Worm (Caenorhabditis elegans) whole organism, L2 larva: ENCODE measurements around the gene W08E12.4.
"Not testable (repeated sequence)": the region's sequence is repeated elsewhere in the genome, so short reads cannot be mapped to it uniquely, and the experiment has no call there.

Experiments
- F13H6.1 ChIP-seq: sonication (generic microtip); optimal IDR thresholded peaks from 2 replicates; lab custom pipeline; 2016; ENCODE audit warnings: missing genetic modification characterization, missing compliant biosample characterization
- R02D3.7 ChIP-seq: fragments of 150-350 bp; optimal IDR thresholded peaks from 2 replicates; lab custom pipeline; 2014; ENCODE audit warnings: missing biosample characterization, missing genetic modification characterization
- Y55F3AM.14 ChIP-seq: fragments of 200-800 bp; sonication (Bioruptor generic); optimal IDR thresholded peaks from 2 replicates; lab custom pipeline; 2018; ENCODE audit warnings: mild to moderate bottlenecking, missing genetic modification characterization, missing compliant biosample characterization
- ZK546.5 ChIP-seq: sonication (generic microtip); optimal IDR thresholded peaks from 2 replicates; lab custom pipeline; 2017; ENCODE audit warnings: missing biosample characterization, missing genetic modification characterization
- aly-2 ChIP-seq: fragments of 150-350 bp; optimal IDR thresholded peaks from 2 replicates; lab custom pipeline; 2014; ENCODE audit warnings: missing biosample characterization, missing genetic modification characterization
- ama-1 ChIP-seq: fragments of 150-350 bp; optimal IDR thresholded peaks from 2 replicates; lab custom pipeline; 2018; ENCODE audit warnings: inconsistent platforms
- blmp-1 ChIP-seq: sonication (generic microtip); optimal IDR thresholded peaks from 2 replicates; lab custom pipeline; 2017; ENCODE audit warnings: missing genetic modification characterization, mild to moderate bottlenecking, missing compliant biosample characterization, antibody characterized with exemption, moderate library complexity; ENCODE audit not compliant: insufficient read depth
- ceh-16 ChIP-seq: fragments of 150-350 bp; optimal IDR thresholded peaks from 2 replicates; lab custom pipeline; 2014; ENCODE audit warnings: missing biosample characterization, missing genetic modification characterization
- ceh-82 ChIP-seq: fragments of 150-350 bp; optimal IDR thresholded peaks from 2 replicates; lab custom pipeline; 2014; ENCODE audit warnings: missing biosample characterization, missing genetic modification characterization
- crh-2 ChIP-seq: sonication (generic microtip); optimal IDR thresholded peaks from 2 replicates; lab custom pipeline; 2017; ENCODE audit warnings: missing biosample characterization, missing genetic modification characterization
- egl-27 ChIP-seq: sonication (generic microtip); optimal IDR thresholded peaks from 3 replicates; lab custom pipeline; 2017; ENCODE audit warnings: missing biosample characterization, missing genetic modification reagents, missing genetic modification characterization
- elt-1 ChIP-seq: fragments of 150-350 bp; optimal IDR thresholded peaks from 2 replicates; lab custom pipeline; 2014; ENCODE audit warnings: missing biosample characterization, missing genetic modification characterization
- elt-3 ChIP-seq: sonication (generic microtip); optimal IDR thresholded peaks from 2 replicates; lab custom pipeline; 2017; ENCODE audit warnings: missing biosample characterization, missing genetic modification characterization
- fos-1 ChIP-seq: fragments of 150-350 bp; optimal IDR thresholded peaks from 2 replicates; lab custom pipeline; 2014; ENCODE audit warnings: missing biosample characterization, missing genetic modification characterization
- gmeb-1 ChIP-seq: fragments of 150-350 bp; optimal IDR thresholded peaks from 2 replicates; lab custom pipeline; 2014; ENCODE audit warnings: missing biosample characterization, missing genetic modification characterization
- lin-11 ChIP-seq: fragments of 150-350 bp; sonication (generic microtip); optimal IDR thresholded peaks from 2 replicates; lab custom pipeline; 2014; ENCODE audit warnings: missing biosample characterization, missing genetic modification characterization, inconsistent platforms, mixed read lengths
- lin-13 ChIP-seq: fragments of 150-350 bp; optimal IDR thresholded peaks from 2 replicates; lab custom pipeline; 2014; ENCODE audit warnings: missing biosample characterization, missing genetic modification reagents, missing genetic modification characterization
- lin-39 ChIP-seq: fragments of 150-350 bp; optimal IDR thresholded peaks from 2 replicates; lab custom pipeline; 2014; ENCODE audit warnings: missing biosample characterization, missing genetic modification reagents, missing genetic modification characterization
- mbf-1 ChIP-seq: sonication (generic microtip); optimal IDR thresholded peaks from 2 replicates; lab custom pipeline; 2017; ENCODE audit warnings: missing biosample characterization, missing genetic modification characterization
- mdl-1 ChIP-seq, 2 experiments: fragments of 150-350 bp in 1 of 2; sonication (generic microtip) in 1 of 2; optimal IDR thresholded peaks; 2 replicates each; lab custom pipeline; 2017; ENCODE audit warnings: missing biosample characterization in 2 of 2, missing genetic modification characterization in 2 of 2
- nhr-10 ChIP-seq: sonication (generic microtip); optimal IDR thresholded peaks from 2 replicates; lab custom pipeline; 2017; ENCODE audit warnings: missing biosample characterization, missing genetic modification characterization
- nhr-11 ChIP-seq: fragments of 150-350 bp; optimal IDR thresholded peaks from 2 replicates; lab custom pipeline; 2014; ENCODE audit warnings: missing biosample characterization, missing genetic modification characterization
- nhr-12 ChIP-seq: fragments of 150-350 bp; optimal IDR thresholded peaks from 2 replicates; lab custom pipeline; 2014; ENCODE audit warnings: missing biosample characterization, missing genetic modification characterization
- nhr-129 ChIP-seq: fragments of 150-350 bp; optimal IDR thresholded peaks from 2 replicates; lab custom pipeline; 2014; ENCODE audit warnings: missing biosample characterization, missing genetic modification characterization
- nhr-23 ChIP-seq: fragments of 150-350 bp; optimal IDR thresholded peaks from 2 replicates; lab custom pipeline; 2014; ENCODE audit warnings: missing biosample characterization, missing genetic modification reagents, missing genetic modification characterization
- nhr-237 ChIP-seq: fragments of 150-350 bp; optimal IDR thresholded peaks from 2 replicates; lab custom pipeline; 2014; ENCODE audit warnings: missing biosample characterization, missing genetic modification characterization
- nhr-25 ChIP-seq: fragments of 150-350 bp; sonication (generic microtip); optimal IDR thresholded peaks from 3 replicates; lab custom pipeline; 2014; ENCODE audit warnings: missing biosample characterization, missing genetic modification characterization
- peb-1 ChIP-seq: fragments of 150-350 bp; optimal IDR thresholded peaks from 2 replicates; lab custom pipeline; 2014; ENCODE audit warnings: missing biosample characterization, missing genetic modification characterization
- sem-4 ChIP-seq: fragments of 150-350 bp; optimal IDR thresholded peaks from 2 replicates; lab custom pipeline; 2014; ENCODE audit warnings: missing biosample characterization, missing genetic modification reagents, missing genetic modification characterization
- skn-1 ChIP-seq: sonication (generic microtip); optimal IDR thresholded peaks from 2 replicates; lab custom pipeline; 2017; ENCODE audit warnings: missing biosample characterization, missing genetic modification characterization
- sma-9 ChIP-seq, 2 experiments: fragments of 150-350 bp in 1 of 2; sonication (generic microtip) in 1 of 2; optimal IDR thresholded peaks; 2 replicates each; lab custom pipeline; 2014 to 2016; ENCODE audit warnings: missing genetic modification characterization in 2 of 2, mild to moderate bottlenecking in 1 of 2, missing biosample characterization in 1 of 2, missing compliant biosample characterization in 1 of 2, missing genetic modification reagents in 1 of 2, moderate library complexity in 1 of 2
- unc-39 ChIP-seq: fragments of 150-350 bp; optimal IDR thresholded peaks from 2 replicates; lab custom pipeline; 2014; ENCODE audit warnings: missing biosample characterization, missing genetic modification characterization
- unc-55 ChIP-seq: fragments of 150-350 bp; sonication (generic microtip); optimal IDR thresholded peaks from 3 replicates; lab custom pipeline; 2014; ENCODE audit warnings: missing biosample characterization, missing genetic modification reagents, missing genetic modification characterization
- unc-62 ChIP-seq: fragments of 150-350 bp; optimal IDR thresholded peaks from 2 replicates; lab custom pipeline; 2014; ENCODE audit warnings: missing biosample characterization, missing genetic modification reagents, missing genetic modification characterization
- zag-1 ChIP-seq: fragments of 150-350 bp; optimal IDR thresholded peaks from 2 replicates; lab custom pipeline; 2014; ENCODE audit warnings: missing biosample characterization, missing genetic modification characterization
- ztf-1 ChIP-seq: fragments of 200-800 bp; sonication (Bioruptor generic); conservative IDR thresholded peaks from 2 replicates; pipeline ENCODE4 v1.3.6; 2022; ENCODE audit warnings: missing genetic modification characterization, missing compliant biosample characterization
- ztf-11 ChIP-seq: sonication (generic microtip); optimal IDR thresholded peaks from 2 replicates; lab custom pipeline; 2017; ENCODE audit warnings: missing biosample characterization, missing genetic modification characterization
- ztf-4 ChIP-seq: fragments of 150-350 bp; optimal IDR thresholded peaks from 2 replicates; lab custom pipeline; 2014; ENCODE audit warnings: missing biosample characterization, missing genetic modification characterization

W08E12.4 gene

DNA sequence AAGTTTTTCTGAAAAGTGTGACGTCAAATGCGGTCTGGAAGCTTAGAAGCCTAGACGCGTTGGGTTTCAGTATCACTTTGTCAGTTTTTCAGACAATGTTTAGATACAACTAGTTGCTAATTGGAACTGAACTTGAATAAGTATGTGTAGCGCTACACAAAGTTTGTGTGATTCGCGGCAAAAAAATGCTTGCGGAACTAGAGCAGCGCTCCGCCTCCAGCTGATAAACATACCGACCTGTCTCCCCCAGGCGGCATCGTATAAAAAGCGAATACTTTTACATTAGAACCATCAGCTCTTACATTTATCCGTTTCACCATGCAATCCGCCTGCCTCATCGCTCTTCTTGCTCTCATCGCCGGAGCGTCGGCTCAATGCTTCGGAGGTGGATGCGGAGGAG lies 1.5 kb downstream of the W08E12.4 start, which contains the start of gene idpp-12:
Gene idpp-12, plus strand, starts transcription at position 301 of the 400 bp plus-strand sequence.
- not testable (repeated sequence) for TF ChIP-seq lin-39, elt-1, ztf-4 (tag; lab: Kevin White, UChicago)

DNA sequence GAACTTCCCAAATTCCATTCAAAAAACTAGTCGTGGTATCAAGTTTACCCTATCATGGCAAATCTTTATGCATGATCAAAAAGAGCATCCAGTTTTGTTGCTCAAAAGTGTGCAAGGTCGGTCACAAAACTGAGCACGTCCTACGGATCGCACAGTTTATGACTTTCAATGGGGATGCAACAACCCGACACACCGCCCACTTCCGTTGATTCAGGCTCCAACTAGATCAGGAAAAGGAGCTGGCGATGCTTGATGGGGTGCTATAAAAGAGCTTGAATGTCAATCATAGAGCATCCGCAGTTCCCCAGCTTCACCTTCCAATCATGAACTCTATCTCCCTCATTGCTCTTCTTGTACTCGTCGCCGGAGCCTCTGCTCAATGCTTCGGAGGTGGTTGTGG lies 3.4 kb downstream of the W08E12.4 start, which contains the start of gene W08E12.2:
Gene W08E12.2, plus strand, starts transcription at position 301 of the 400 bp plus-strand sequence.
- TF ChIP-seq Y55F3AM.14 (no peak), fos-1 (tag; lab: Kevin White, UChicago) (no peak), crh-2 (tag; lab: Kevin White, UChicago) (no peak), gmeb-1 (tag; lab: Kevin White, UChicago) (no peak), blmp-1 (tag; lab: Kevin White, UChicago) (no peak), nhr-129 (tag; lab: Kevin White, UChicago) (no peak), unc-62 (GFP tag; lab: Kevin White, UChicago) (no peak), ceh-16 (tag; lab: Kevin White, UChicago) (no peak)

DNA sequence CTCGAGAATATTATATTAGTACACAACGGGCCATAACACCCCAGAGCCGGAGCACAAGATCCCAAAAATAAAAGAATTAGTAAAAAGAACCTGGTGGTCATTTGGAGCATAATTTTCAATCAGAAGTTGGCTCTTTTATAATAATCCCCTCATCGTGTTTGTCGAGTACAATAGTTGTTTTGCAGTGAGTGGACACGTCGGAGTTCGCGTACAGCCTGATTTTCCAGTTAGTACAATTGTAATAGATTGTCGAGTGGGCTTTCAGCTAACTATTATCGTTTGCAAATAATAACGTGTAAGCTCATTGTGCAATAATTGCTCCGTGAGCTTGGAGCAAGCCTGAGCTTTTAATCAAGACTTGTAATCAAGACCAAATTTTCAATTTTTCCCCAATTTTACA lies 5.3 kb downstream of the W08E12.4 start, which contains the start of gene W08E12.9:
Gene W08E12.9, minus strand, starts transcription at position 101 of the 400 bp plus-strand sequence.
- no peak for TF ChIP-seq F13H6.1 (tag; lab: Kevin White, UChicago)
- no peak for TF ChIP-seq ztf-4 (tag; lab: Kevin White, UChicago)
- TF ChIP-seq ceh-16 (tag; lab: Kevin White, UChicago): no peak
- TF ChIP-seq lin-11 (tag; lab: Kevin White, UChicago): no peak
- no peak for TF ChIP-seq nhr-237 (tag; lab: Kevin White, UChicago)
- no peak for TF ChIP-seq unc-62 (GFP tag; lab: Kevin White, UChicago)
- TF ChIP-seq ceh-82 (tag; lab: Kevin White, UChicago): no peak
- no peak for TF ChIP-seq Y55F3AM.14

DNA sequence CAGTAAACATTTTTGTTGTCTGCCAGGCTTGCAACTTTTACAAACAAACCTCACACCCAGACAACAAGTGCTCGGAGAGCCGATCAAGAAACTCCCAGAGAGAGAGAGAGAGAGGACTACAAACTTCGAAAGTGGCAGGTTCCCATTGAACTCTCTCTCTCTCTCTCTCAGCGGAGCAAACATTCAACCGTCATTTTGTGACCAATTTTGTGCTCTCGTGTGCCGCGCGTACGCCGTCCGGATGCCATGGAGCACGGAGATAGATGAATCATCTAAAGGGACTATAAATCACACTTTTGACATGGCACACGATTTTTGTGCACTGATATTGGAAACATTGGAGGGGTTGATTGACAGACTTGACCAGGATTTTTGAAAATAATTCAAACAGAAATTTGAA lies 6.7 kb downstream of the W08E12.4 start:
- TF ChIP-seq Y55F3AM.14 (no peak), nhr-10 (tag; lab: Kevin White, UChicago) (no peak), F13H6.1 (tag; lab: Kevin White, UChicago) (peak; percentile 28)

DNA sequence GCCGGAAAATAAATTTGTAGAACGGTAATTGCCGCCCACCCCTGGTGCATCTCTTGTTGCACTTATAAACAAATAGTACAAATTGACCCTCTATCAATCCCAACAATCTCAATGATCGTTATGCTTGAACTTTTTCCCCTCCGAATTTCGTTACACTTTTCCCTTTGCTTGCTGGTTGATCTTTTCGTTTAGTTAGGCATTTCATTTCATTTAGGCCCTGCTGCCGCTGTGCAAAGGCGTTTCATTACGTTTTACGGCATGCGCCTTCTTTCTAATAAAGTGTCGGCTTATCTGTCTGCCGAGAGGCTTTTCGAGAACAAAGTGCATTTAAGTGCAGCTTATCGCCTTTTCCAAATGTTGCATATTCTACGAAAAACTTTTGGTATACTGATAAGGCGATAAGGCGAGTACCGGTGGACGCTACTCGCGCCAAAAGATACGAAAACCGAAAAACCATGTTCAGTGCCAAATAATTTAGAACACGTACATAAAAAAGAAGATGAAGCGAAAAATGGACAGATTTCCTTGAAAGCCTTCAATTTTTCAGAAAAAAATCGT lies 8.6 kb downstream of the W08E12.4 start:
- TF ChIP-seq lin-13 (GFP tag; lab: Kevin White, UChicago) (no peak), ztf-1 (GFP tag; lab: Robert Waterston, UW) (no peak), F13H6.1 (tag; lab: Kevin White, UChicago) (no peak), sem-4 (tag; lab: Kevin White, UChicago) (no peak), blmp-1 (tag; lab: Kevin White, UChicago) (no peak), nhr-10 (tag; lab: Kevin White, UChicago) (no peak), sma-9 (GFP tag; optimal IDR thresholded peaks at IDR 0.05; lab: Kevin White, UChicago) (peak; percentile 41), sma-9 (tag; optimal IDR thresholded peaks at IDR 0.05; lab: Kevin White, UChicago) (no peak), mdl-1 (tag; optimal IDR thresholded peaks at IDR 0.05; lab: Kevin White, UChicago) (no peak)

DNA sequence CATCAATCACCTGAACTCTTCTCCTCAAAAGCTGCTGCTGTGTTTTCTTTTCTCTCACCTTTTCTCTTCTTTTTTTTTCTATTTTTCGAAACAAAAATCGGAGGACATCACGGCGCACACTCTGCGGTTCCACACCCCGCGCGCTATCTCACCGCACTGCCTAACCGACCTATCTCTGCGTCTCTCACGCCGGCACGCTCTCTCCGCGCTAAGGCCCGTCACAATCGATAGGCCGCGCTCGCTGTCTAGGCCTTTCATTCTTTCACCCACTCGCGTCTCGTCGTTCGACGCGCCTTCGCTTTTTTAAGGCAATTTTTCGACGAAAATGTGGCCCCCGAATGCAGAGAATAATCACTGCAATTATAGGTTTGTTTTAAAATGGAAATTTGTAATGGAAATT lies 9.1 kb downstream of the W08E12.4 start, which contains the start of gene zip-11:
Gene zip-11, plus strand, starts transcription at position 34 of the 400 bp plus-strand sequence.
- no peak for TF ChIP-seq nhr-10 (tag; lab: Kevin White, UChicago)
- TF ChIP-seq gmeb-1 (tag; lab: Kevin White, UChicago): peak; percentile 64
- no peak for TF ChIP-seq nhr-23 (tag; lab: Kevin White, UChicago)
- TF ChIP-seq lin-11 (tag; lab: Kevin White, UChicago): no peak
- TF ChIP-seq ztf-1 (GFP tag; lab: Robert Waterston, UW): no peak
- peak in 1 of 2 experiments; percentile 63 for TF ChIP-seq mdl-1 (tag; optimal IDR thresholded peaks at IDR 0.05; lab: Kevin White, UChicago)
- no peak for TF ChIP-seq ama-1
- no peak for TF ChIP-seq egl-27 (tag; lab: Kevin White, UChicago)
- TF ChIP-seq mbf-1: no peak
- TF ChIP-seq nhr-25 (tag; lab: Kevin White, UChicago): peak; percentile 54
- no peak for TF ChIP-seq skn-1 (tag; lab: Kevin White, UChicago)
- no peak for TF ChIP-seq R02D3.7 (tag; lab: Kevin White, UChicago)
- TF ChIP-seq aly-2 (tag; lab: Kevin White, UChicago): no peak
- no peak for TF ChIP-seq zag-1 (tag; lab: Kevin White, UChicago)
- no peak for TF ChIP-seq ceh-82 (tag; lab: Kevin White, UChicago)
- TF ChIP-seq lin-13 (GFP tag; lab: Kevin White, UChicago): peak; percentile 44
- no peak for TF ChIP-seq ZK546.5 (tag; lab: Kevin White, UChicago)
- no peak for TF ChIP-seq elt-3
- TF ChIP-seq nhr-12: no peak
- no peak for TF ChIP-seq peb-1 (tag; lab: Kevin White, UChicago)
- TF ChIP-seq unc-39: no peak
- peak; percentile 13 for TF ChIP-seq crh-2 (tag; lab: Kevin White, UChicago)
- no peak for TF ChIP-seq nhr-11 (tag; lab: Kevin White, UChicago)
- peak; percentile 21 for TF ChIP-seq fos-1 (tag; lab: Kevin White, UChicago)
- peak; percentile 63 for TF ChIP-seq unc-55
- TF ChIP-seq blmp-1 (tag; lab: Kevin White, UChicago): peak; percentile 18
- no peak for TF ChIP-seq unc-62 (GFP tag; lab: Kevin White, UChicago)
- TF ChIP-seq ztf-11 (tag; lab: Kevin White, UChicago): no peak
- no peak for TF ChIP-seq nhr-237 (tag; lab: Kevin White, UChicago)
